Fruit fly (Drosophila melanogaster) whole organism, adult: ENCODE data around the gene Rassf.

ENCODE experiments used
- CG11617 ChIP-seq: fragments of 200-800 bp; sonication (Bioruptor generic); optimal IDR thresholded peaks from 2 replicates; lab custom pipeline; 2017; ENCODE audit warnings: mild to moderate bottlenecking, missing biosample characterization, missing genetic modification reagents, missing genetic modification characterization
- CG14711 ChIP-seq: fragments of 200-800 bp; sonication (Bioruptor generic); optimal IDR thresholded peaks from 2 replicates; lab custom pipeline; 2018; ENCODE audit warnings: missing biosample characterization, mild to moderate bottlenecking, missing genetic modification characterization, moderate library complexity
- Crg-1 ChIP-seq: fragments of 200-800 bp; sonication (Bioruptor generic); optimal IDR thresholded peaks from 2 replicates; lab custom pipeline; 2016; ENCODE audit warnings: missing biosample characterization, missing genetic modification characterization

dm6 chr3R:23147625-23148024, 29.9 kb upstream of the Rassf start:
- TF ChIP-seq CG14711 (tag; lab: Kevin White, UChicago) (no peak), CG11617 (GFP tag; lab: Kevin White, UChicago) (no peak), Crg-1 (no peak)
